Worm (Caenorhabditis elegans): ENCODE results near the gene exc-7.

- no peak for TF ChIP-seq sea-2 (GFP tag; IDR thresholded peaks at IDR 0.05)
- TF ChIP-seq ztf-25 (GFP tag; IDR thresholded peaks at IDR 0.05), result no peak
- TF ChIP-seq hmg-1.2 (GFP tag; IDR thresholded peaks at IDR 0.05), result no peak
- TF ChIP-seq ztf-3 (GFP tag; optimal IDR thresholded peaks at IDR 0.05), result no peak
- no peak for TF ChIP-seq him-1 (tag; optimal IDR thresholded peaks at IDR 0.05)
- no peak for TF ChIP-seq egl-18 (GFP tag; IDR thresholded peaks at IDR 0.05)
- TF ChIP-seq ceh-91 (GFP tag; IDR thresholded peaks at IDR 0.05), result no peak
- TF ChIP-seq dox-1 (GFP tag; IDR thresholded peaks at IDR 0.05), result no peak
- no peak for TF ChIP-seq bed-2 (GFP tag; IDR thresholded peaks at IDR 0.05)
- no peak for TF ChIP-seq nhr-90 (tag; optimal IDR thresholded peaks at IDR 0.05)
Observed at ce11 chrII:9573412-9573811, 2.4 kb upstream of the exc-7 start.
